Worm (Caenorhabditis elegans): ENCODE results near the gene F39E9.14.
A peak's percentile ranks its signal among the peaks of the same experiment; 100 is the strongest.

F39E9.14 gene

DNA sequence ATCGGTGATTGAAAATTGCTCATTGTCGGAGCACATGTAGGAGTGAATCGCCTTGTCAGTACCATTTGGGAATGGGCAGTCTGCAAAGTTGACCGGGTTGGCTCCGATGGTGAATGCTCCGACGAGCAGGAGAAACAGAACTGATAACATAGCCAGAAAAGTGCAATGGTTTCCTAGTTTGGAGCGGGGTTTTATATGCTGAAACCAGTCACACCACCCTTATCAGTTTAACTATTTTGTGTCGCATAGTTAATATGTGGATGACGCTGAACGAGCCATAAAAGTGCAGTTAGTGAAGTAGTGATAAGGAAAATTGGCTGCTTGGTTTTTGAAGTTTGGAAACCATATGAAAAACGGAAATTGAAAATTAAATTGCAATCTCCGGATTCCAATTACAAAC lies 44.6 kb downstream of the F39E9.14 start, which contains the start of gene C17F4.7:
C17F4.7 (minus strand) TSS at position 180 of the 400 bp plus-strand sequence.
- TF ChIP-seq elt-3 (tag; optimal IDR thresholded peaks at IDR 0.05), result no peak
- no peak for TF ChIP-seq nhr-28 (tag; optimal IDR thresholded peaks at IDR 0.05)
- TF ChIP-seq ceh-83 (GFP tag; optimal IDR thresholded peaks at IDR 0.05), result no peak
- TF ChIP-seq blmp-1 (tag; optimal IDR thresholded peaks at IDR 0.05), result no peak
- TF ChIP-seq sptf-1 (tag; optimal IDR thresholded peaks at IDR 0.05), result no peak
- no peak for TF ChIP-seq ceh-43 (GFP tag; optimal IDR thresholded peaks at IDR 0.05)
- no peak for TF ChIP-seq ceh-39 (tag; optimal IDR thresholded peaks at IDR 0.05)
- TF ChIP-seq drap-1 (GFP tag; optimal IDR thresholded peaks at IDR 0.05), result no peak

ce11 chrII:3244758-3245157 lies 45.7 kb downstream of the F39E9.14 start:
- TF ChIP-seq mab-5 (tag; optimal IDR thresholded peaks at IDR 0.05) (no peak), ces-1 (GFP tag; optimal IDR thresholded peaks at IDR 0.05) (no peak)

DNA sequence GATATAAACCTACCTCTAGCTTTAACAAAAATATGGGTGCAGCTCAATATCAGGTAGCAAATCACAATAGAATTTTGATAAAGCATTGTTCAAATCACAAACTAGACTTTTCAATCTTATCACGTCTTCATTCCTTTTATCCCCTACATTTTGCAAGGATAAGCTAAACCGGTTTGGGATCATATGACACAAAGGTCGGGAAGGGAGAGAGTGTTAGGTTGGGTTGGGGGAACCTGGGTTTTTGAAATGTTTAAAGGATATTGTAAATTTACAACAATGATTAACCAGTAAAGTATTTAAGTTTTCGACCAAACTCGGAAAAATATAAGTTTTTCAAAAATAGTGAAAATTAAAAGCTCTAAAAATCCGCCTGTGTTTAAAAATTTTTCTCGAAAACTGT lies 46.4 kb downstream of the F39E9.14 start, which contains the start of gene C17F4.12:
C17F4.12 (minus strand) TSS at position 101 of the 400 bp plus-strand sequence.
- no peak for TF ChIP-seq ces-1 (GFP tag; optimal IDR thresholded peaks at IDR 0.05)
- no peak for TF ChIP-seq elt-3 (tag; optimal IDR thresholded peaks at IDR 0.05)
- TF ChIP-seq tbx-8 (GFP tag; optimal IDR thresholded peaks at IDR 0.05), result no peak
- TF ChIP-seq mab-5 (tag; optimal IDR thresholded peaks at IDR 0.05), result no peak
- TF ChIP-seq lin-32 (GFP tag; optimal IDR thresholded peaks at IDR 0.05), result no peak
- TF ChIP-seq unc-62 (GFP tag; optimal IDR thresholded peaks at IDR 0.05), result no peak
- TF ChIP-seq mep-1 (tag; optimal IDR thresholded peaks at IDR 0.05), result no peak
- no peak for TF ChIP-seq lsy-2 (tag; optimal IDR thresholded peaks at IDR 0.05)
- no peak for TF ChIP-seq flh-1 (GFP tag; optimal IDR thresholded peaks at IDR 0.05)
- TF ChIP-seq unc-39 (tag; optimal IDR thresholded peaks at IDR 0.05), result no peak
- TF ChIP-seq snpc-4 (tag; optimal IDR thresholded peaks at IDR 0.05), result no peak

ce11 chrII:3241842-3242241 lies 48.6 kb downstream of the F39E9.14 start:
- peak; percentile 10 for TF ChIP-seq blmp-1 (tag; optimal IDR thresholded peaks at IDR 0.05)
- TF ChIP-seq snpc-4 (tag; optimal IDR thresholded peaks at IDR 0.05), result no peak
- peak; percentile 88 for TF ChIP-seq elt-3 (tag; optimal IDR thresholded peaks at IDR 0.05)

Measured in whole organism, mixed stage, embryonic.